Worm (Caenorhabditis elegans): ENCODE results near the gene Y50E8A.1.

DNA sequence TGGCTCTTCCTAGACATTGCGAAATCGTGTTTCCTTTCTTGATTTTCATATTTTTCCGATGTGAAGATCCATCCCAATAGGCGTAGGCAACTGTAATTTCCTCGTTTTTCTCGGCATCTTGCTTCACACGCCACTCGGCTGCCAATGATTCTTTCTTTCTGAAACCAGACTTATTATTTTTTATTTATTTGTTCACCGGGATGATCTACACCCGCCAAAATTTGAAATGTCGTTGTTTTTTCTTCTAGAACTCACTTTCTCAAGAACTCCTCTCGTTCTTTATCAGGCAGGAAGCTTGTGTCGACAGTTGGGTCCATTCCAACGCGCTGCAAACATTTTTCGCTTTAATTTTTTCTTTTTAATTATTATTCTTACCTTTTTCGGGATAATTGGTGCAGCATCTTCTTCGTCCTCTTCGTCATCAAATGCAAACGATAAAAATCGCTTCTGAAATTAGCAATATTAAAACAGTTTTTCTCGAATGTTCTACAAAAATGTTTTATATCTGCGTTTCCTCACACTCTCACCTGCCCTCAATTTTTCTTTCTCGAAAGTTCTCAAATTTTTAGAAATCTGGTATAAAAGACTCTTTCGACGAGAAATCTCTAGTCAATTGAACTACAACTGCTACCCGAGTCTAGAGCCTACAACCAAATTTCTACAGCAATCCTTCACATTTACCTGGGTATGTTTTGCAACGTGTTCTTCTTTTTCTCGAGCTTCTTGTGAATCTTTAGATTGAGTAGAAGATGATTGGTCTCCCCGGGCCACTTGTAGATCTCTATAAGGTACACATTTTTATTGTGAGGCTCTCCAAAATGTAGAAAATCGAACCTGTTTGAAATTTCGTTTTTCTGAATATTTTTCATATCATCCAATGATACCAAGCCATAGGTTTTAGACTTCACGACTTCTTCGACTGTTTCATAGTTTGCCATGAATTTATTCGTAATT, 42.1 kb upstream of the Y50E8A.1 start, which contains the start of gene hsp-90:
- no peak for TF ChIP-seq ref-1 (GFP tag; conservative IDR thresholded peaks at IDR 0.05)
- TF ChIP-seq ztf-29 (GFP tag; IDR thresholded peaks at IDR 0.05) = no peak
- TF ChIP-seq cog-1 (tag; optimal IDR thresholded peaks at IDR 0.05) = no peak
- TF ChIP-seq T22C8.4 (GFP tag; IDR thresholded peaks at IDR 0.05) = no peak
- TF ChIP-seq klf-2 (GFP tag; conservative IDR thresholded peaks at IDR 0.05) = no peak

Data from whole organism, midembryonic.